Fruit fly (Drosophila melanogaster) whole organism, embryonic: Measurements from ENCODE around the gene CG6149.

ENCODE experiments used
- Awh ChIP-seq: fragments of 200-800 bp; sonication (Bioruptor generic); IDR thresholded peaks from 2 replicates; pipeline ENCODE4, ENCODE4 v1.3.6; 2022; ENCODE audit warnings: missing biosample characterization, missing genetic modification characterization
- CG10209 ChIP-seq: fragments of 200-800 bp; sonication (Bioruptor generic); optimal IDR thresholded peaks from 3 replicates; lab custom pipeline; 2017; ENCODE audit warnings: missing biosample characterization, mild to moderate bottlenecking, missing genetic modification characterization, missing genetic modification reagents
- CG11695 ChIP-seq: fragments of 200-800 bp; sonication (Bioruptor generic); IDR thresholded peaks from 3 replicates; pipeline ENCODE4 v1.3.6; 2022; ENCODE audit warnings: missing biosample characterization, missing genetic modification characterization
- CG11696 ChIP-seq: fragments of 200-800 bp; sonication (Bioruptor generic); IDR thresholded peaks from 2 replicates; pipeline ENCODE4 v1.3.6; 2022; ENCODE audit warnings: missing biosample characterization, missing genetic modification characterization
- CG12104 ChIP-seq: fragments of 200-800 bp; sonication (Bioruptor generic); optimal IDR thresholded peaks from 3 replicates; lab custom pipeline; 2016; ENCODE audit warnings: missing biosample characterization, missing genetic modification characterization
- CG12659 ChIP-seq: fragments of 200-800 bp; sonication (Bioruptor generic); optimal IDR thresholded peaks from 3 replicates; lab custom pipeline; 2017; ENCODE audit warnings: mild to moderate bottlenecking, missing biosample characterization, missing genetic modification reagents, missing genetic modification characterization
- CG13894 ChIP-seq: fragments of 200-800 bp; sonication (Bioruptor generic); optimal IDR thresholded peaks from 3 replicates; lab custom pipeline; 2018; ENCODE audit warnings: missing biosample characterization, mild to moderate bottlenecking, missing genetic modification characterization, moderate library complexity
- CG14667 ChIP-seq: fragments of 200-800 bp; sonication (Bioruptor generic); IDR thresholded peaks from 2 replicates; pipeline ENCODE4 v1.3.6; 2022; ENCODE audit warnings: missing biosample characterization, missing genetic modification characterization
- CG14710 ChIP-seq: fragments of 200-800 bp; sonication (Bioruptor generic); optimal IDR thresholded peaks from 3 replicates; lab custom pipeline; 2019; ENCODE audit warnings: missing biosample characterization, mild to moderate bottlenecking, missing genetic modification characterization, moderate library complexity
- CG15601 ChIP-seq: fragments of 200-800 bp; sonication (Bioruptor generic); optimal IDR thresholded peaks from 3 replicates; lab custom pipeline; 2019; ENCODE audit warnings: missing biosample characterization, mild to moderate bottlenecking, missing genetic modification characterization, moderate library complexity
- CG17328 ChIP-seq: fragments of 200-800 bp; sonication (Bioruptor generic); IDR thresholded peaks from 2 replicates; pipeline ENCODE4 v1.3.6; 2022; ENCODE audit warnings: missing biosample characterization, missing genetic modification characterization
- CG17361 ChIP-seq: fragments of 200-800 bp; sonication (Bioruptor generic); IDR thresholded peaks from 3 replicates; pipeline ENCODE4 v1.3.6; 2022; ENCODE audit warnings: missing biosample characterization, missing genetic modification characterization
- CG17829 ChIP-seq: fragments of 200-800 bp; optimal IDR thresholded peaks from 2 replicates; lab custom pipeline; 2019; ENCODE audit warnings: missing biosample characterization, mild to moderate bottlenecking, missing genetic modification characterization, moderate library complexity
- CG18599 ChIP-seq: fragments of 200-800 bp; sonication (Bioruptor generic); optimal IDR thresholded peaks from 3 replicates; lab custom pipeline; 2017; ENCODE audit warnings: missing biosample characterization, missing genetic modification characterization, mild to moderate bottlenecking, moderate library complexity, missing genetic modification reagents
- CG2199 ChIP-seq: fragments of 200-800 bp; sonication (Bioruptor generic); IDR thresholded peaks from 3 replicates; pipeline ENCODE4 v1.3.6; 2022; ENCODE audit warnings: missing biosample characterization, missing genetic modification characterization
- CG32532 ChIP-seq: fragments of 200-800 bp; sonication (Bioruptor generic); IDR thresholded peaks from 2 replicates; pipeline ENCODE4 v1.3.6; 2022; ENCODE audit warnings: missing biosample characterization, missing genetic modification characterization
- CG33213 ChIP-seq: fragments of 200-800 bp; sonication (Bioruptor generic); optimal IDR thresholded peaks from 3 replicates; lab custom pipeline; 2016; ENCODE audit warnings: missing biosample characterization, missing genetic modification characterization
- CG34422 ChIP-seq: fragments of 200-800 bp; sonication (Bioruptor generic); IDR thresholded peaks from 3 replicates; pipeline ENCODE4 v1.3.6; 2022; ENCODE audit warnings: missing biosample characterization, missing genetic modification characterization
- Drgx ChIP-seq: fragments of 200-800 bp; sonication (Bioruptor generic); IDR thresholded peaks from 2 replicates; pipeline ENCODE4 v1.3.6; 2022; ENCODE audit warnings: missing biosample characterization, missing genetic modification characterization
- HLH3B ChIP-seq: fragments of 200-800 bp; sonication (Bioruptor generic); IDR thresholded peaks from 2 replicates; pipeline ENCODE4 v1.3.6; 2022; ENCODE audit warnings: missing biosample characterization, missing genetic modification characterization
- Hmr ChIP-seq: fragments of 200-800 bp; sonication (Bioruptor generic); optimal IDR thresholded peaks from 3 replicates; lab custom pipeline; 2017; ENCODE audit warnings: mild to moderate bottlenecking, missing biosample characterization, missing genetic modification reagents, missing genetic modification characterization
- MTF-1 ChIP-seq: fragments of 200-800 bp; sonication (Bioruptor generic); optimal IDR thresholded peaks from 2 replicates; lab custom pipeline; 2018; ENCODE audit warnings: missing biosample characterization, mild to moderate bottlenecking, missing genetic modification characterization, borderline replicate concordance
- NC2α ChIP-seq: fragments of 200-800 bp; sonication (Bioruptor generic); optimal IDR thresholded peaks from 2 replicates; lab custom pipeline; 2016; ENCODE audit warnings: missing biosample characterization, missing genetic modification characterization
- Sin3A ChIP-seq: fragments of >200 bp; optimal IDR thresholded peaks from 2 replicates; lab custom pipeline; 2018
- Tbp ChIP-seq: fragments of >200 bp; optimal IDR thresholded peaks from 2 replicates; lab custom pipeline; 2018; ENCODE audit warnings: missing biosample characterization, missing genetic modification characterization
- Xrp1 ChIP-seq: fragments of 200-800 bp; sonication (Bioruptor generic); IDR thresholded peaks from 2 replicates; pipeline ENCODE4 v1.3.6; 2022; ENCODE audit warnings: missing biosample characterization, missing genetic modification characterization
- abd-A ChIP-seq: fragments of 200-800 bp; sonication (Bioruptor generic); optimal IDR thresholded peaks from 3 replicates; lab custom pipeline; 2019; ENCODE audit warnings: missing biosample characterization, mild to moderate bottlenecking, missing genetic modification characterization, moderate library complexity
- ase ChIP-seq: fragments of 200-800 bp; sonication (Bioruptor generic); IDR thresholded peaks from 3 replicates; pipeline ENCODE4 v1.3.6; 2022; ENCODE audit warnings: missing biosample characterization, missing genetic modification characterization
- bsh ChIP-seq, 2 experiments: fragments of 200-800 bp; sonication (Bioruptor generic); optimal IDR thresholded peaks; 2 replicates each; lab custom pipeline; 2017 to 2018; ENCODE audit warnings: mild to moderate bottlenecking in 2 of 2, missing biosample characterization in 2 of 2, missing genetic modification characterization in 2 of 2, moderate library complexity in 1 of 2
- cg ChIP-seq: fragments of 200-800 bp; sonication (Bioruptor generic); optimal IDR thresholded peaks from 3 replicates; lab custom pipeline; 2019; ENCODE audit warnings: missing biosample characterization, mild to moderate bottlenecking, missing genetic modification characterization, moderate library complexity
- dmrt99B ChIP-seq: fragments of 200-800 bp; sonication (Bioruptor generic); optimal IDR thresholded peaks from 2 replicates; lab custom pipeline; 2018; ENCODE audit warnings: missing biosample characterization, mild to moderate bottlenecking, missing genetic modification characterization, moderate library complexity
- nom ChIP-seq: fragments of 200-800 bp; sonication (Bioruptor generic); optimal IDR thresholded peaks from 2 replicates; lab custom pipeline; 2017; ENCODE audit warnings: missing biosample characterization, missing genetic modification characterization, mild to moderate bottlenecking, moderate library complexity, missing genetic modification reagents
- prd ChIP-seq, 3 experiments: fragments of >200 bp in 2 of 3; fragments of 200-800 bp in 1 of 3; sonication (Bioruptor generic) in 1 of 3; optimal IDR thresholded peaks in 2 of 3; IDR thresholded peaks in 1 of 3; 2 replicates in 2 of 3; 3 replicates in 1 of 3; pipeline versions ENCODE4 v1.3.6 to Lab custom; 2017 to 2022; ENCODE audit warnings: missing biosample characterization in 1 of 3, missing genetic modification characterization in 1 of 3
- row ChIP-seq: fragments of 200-800 bp; sonication (Bioruptor generic); IDR thresholded peaks from 3 replicates; pipeline ENCODE4 v1.3.6; 2022; ENCODE audit warnings: missing biosample characterization, missing genetic modification characterization
- schlank ChIP-seq: fragments of 200-800 bp; sonication (Bioruptor generic); optimal IDR thresholded peaks from 2 replicates; lab custom pipeline; 2018; ENCODE audit warnings: missing biosample characterization, mild to moderate bottlenecking, missing genetic modification characterization
- sd ChIP-seq: fragments of 200-800 bp; sonication (Bioruptor generic); optimal IDR thresholded peaks from 3 replicates; lab custom pipeline; 2018; ENCODE audit warnings: missing biosample characterization, mild to moderate bottlenecking, missing genetic modification characterization, moderate library complexity
- sens ChIP-seq: fragments of 200-800 bp; sonication (Bioruptor generic); peaks from one replicate; lab custom pipeline; 2016; ENCODE audit warnings: missing biosample characterization, missing genetic modification characterization
- trem ChIP-seq: fragments of 200-800 bp; optimal IDR thresholded peaks from 3 replicates; lab custom pipeline; 2019; ENCODE audit warnings: missing biosample characterization, mild to moderate bottlenecking, missing genetic modification characterization, moderate library complexity
- twi ChIP-seq: fragments of 200-800 bp; optimal IDR thresholded peaks from 2 replicates; lab custom pipeline; 2019; ENCODE audit warnings: missing biosample characterization, mild to moderate bottlenecking, missing genetic modification characterization, moderate library complexity
- vvl ChIP-seq: fragments of 200-800 bp; sonication (Bioruptor generic); IDR thresholded peaks from 2 replicates; pipeline ENCODE4 v1.3.6; 2022; ENCODE audit warnings: missing biosample characterization, missing genetic modification characterization
- wor ChIP-seq: fragments of 200-800 bp; sonication (Bioruptor generic); IDR thresholded peaks from 2 replicates; pipeline ENCODE4 v1.3.6; 2022; ENCODE audit warnings: missing biosample characterization, missing genetic modification characterization
- z ChIP-seq: fragments of 200-800 bp; sonication (Bioruptor generic); IDR thresholded peaks from 3 replicates; pipeline ENCODE4 v1.3.6; 2022; ENCODE audit warnings: missing biosample characterization, missing genetic modification characterization
- zfh1 ChIP-seq: fragments of 200-800 bp; sonication (Bioruptor generic); IDR thresholded peaks from 3 replicates; pipeline ENCODE4 v1.3.6; 2022; ENCODE audit warnings: missing biosample characterization, missing genetic modification characterization

The CG6149 gene

dm6 chr3L:11441889-11442782 is 6.9 kb upstream of the CG6149 start (continued):
- TF ChIP-seq CG32532 (GFP tag; lab: Robert Waterston, UW), result peak; percentile 55; the same call in 1 of the 2 replicates
- no peak for TF ChIP-seq CG33213 (GFP tag; lab: Kevin White, UChicago)
- TF ChIP-seq bsh (GFP tag; optimal IDR thresholded peaks at IDR 0.05; lab: Kevin White, UChicago), result peak in 1 of 2 experiments; percentile 52
- TF ChIP-seq Hmr (GFP tag; lab: Kevin White, UChicago), result peak; percentile 40
- peak; percentile 90 for TF ChIP-seq nom (GFP tag; lab: Kevin White, UChicago)
- no peak for TF ChIP-seq Sin3A (lab: Kevin White, UChicago)
- TF ChIP-seq CG17829 (tag; lab: Kevin White, UChicago), result no peak
- TF ChIP-seq vvl, result peak; percentile 17; the same call in 1 of the 2 replicates
- TF ChIP-seq schlank, result peak; percentile 38
- no peak for TF ChIP-seq CG15601 (tag; lab: Kevin White, UChicago)
- TF ChIP-seq z (GFP tag; lab: Robert Waterston, UW), result 0 out of 3 replicates have a peak, but pooled peaks have one; percentile 33
- TF ChIP-seq CG14667, result no peak
- peak; percentile 38 for TF ChIP-seq CG18599 (GFP tag; lab: Kevin White, UChicago)
- no peak for TF ChIP-seq wor (GFP tag; lab: Robert Waterston, UW)
- TF ChIP-seq MTF-1, result no peak
- TF ChIP-seq Tbp, result no peak

- TF ChIP-seq twi, result peak; percentile 97
- 0 out of 3 replicates have a peak, but pooled peaks have one; percentile 17 for TF ChIP-seq CG2199 (GFP tag; lab: Robert Waterston, UW)
- TF ChIP-seq sens (GFP tag; lab: Kevin White, UChicago), result peak; percentile 21
- no peak for TF ChIP-seq sd (tag; lab: Kevin White, UChicago)
- TF ChIP-seq CG11695 (GFP tag; lab: Robert Waterston, UW), result no peak
These were observed 5.5 kb upstream of the CG6149 start for dm6 chr3L:11440769-11441168.

dm6 chr3L:11440258-11440657 is 5.0 kb upstream of the CG6149 start:
- TF ChIP-seq abd-A (tag; lab: Kevin White, UChicago), result peak; percentile 77
- TF ChIP-seq CG2199 (GFP tag; lab: Robert Waterston, UW), result no peak
- peak; percentile 63 for TF ChIP-seq CG13894 (tag; lab: Kevin White, UChicago)
- TF ChIP-seq ase, result 0 out of 3 replicates have a peak, but pooled peaks have one; percentile 21
- 0 out of 2 replicates have a peak, but pooled peaks have one; percentile 36 for TF ChIP-seq Awh (GFP tag; lab: Robert Waterston, UW)
- 0 out of 3 replicates have a peak, but pooled peaks have one; percentile 9 for TF ChIP-seq zfh1 (GFP tag; lab: Robert Waterston, UW)
- TF ChIP-seq, all 482 proteins: peak for 5

- TF ChIP-seq Drgx (GFP tag; lab: Robert Waterston, UW), result peak; percentile 48; the same call in 1 of the 2 replicates
- TF ChIP-seq cg, result peak; percentile 3
- peak; percentile 13 for TF ChIP-seq CG14710 (tag; lab: Kevin White, UChicago)
- TF ChIP-seq Xrp1, result peak; percentile 34; the same call in 1 of the 2 replicates
- no peak for TF ChIP-seq CG34422 (GFP tag; lab: Robert Waterston, UW)
- 0 out of 2 replicates have a peak, but pooled peaks have one; percentile 12 for TF ChIP-seq CG11696 (GFP tag; lab: Robert Waterston, UW)
- TF ChIP-seq CG17328 (GFP tag; lab: Robert Waterston, UW), result peak; percentile 34; the same call in 1 of the 2 replicates
- peak; percentile 55; the same call in 2 of the 3 replicates for TF ChIP-seq row (GFP tag; lab: Robert Waterston, UW)
- no peak for TF ChIP-seq dmrt99B
- TF ChIP-seq CG12659 (GFP tag; lab: Kevin White, UChicago), result no peak
- TF ChIP-seq CG17361 (GFP tag; lab: Robert Waterston, UW), result peak; percentile 51; the same call in 2 of the 3 replicates
- no peak for TF ChIP-seq prd (optimal IDR thresholded peaks at IDR 0.05; lab: Kevin White, UChicago)
- peak; percentile 63; the same call in 2 of the 3 replicates for TF ChIP-seq prd (GFP tag; IDR thresholded peaks at IDR 0.05; lab: Robert Waterston, UW)
- TF ChIP-seq zfh1 (GFP tag; lab: Robert Waterston, UW), result peak; percentile 36; the same call in 1 of the 3 replicates
- TF ChIP-seq HLH3B (GFP tag; lab: Robert Waterston, UW), result 0 out of 2 replicates have a peak, but pooled peaks have one; percentile 22
- no peak for TF ChIP-seq NC2α
- no peak for TF ChIP-seq CG12104 (GFP tag; lab: Kevin White, UChicago)
- TF ChIP-seq CG10209, result peak; percentile 1
- TF ChIP-seq trem (tag; lab: Kevin White, UChicago), result no peak
- peak; percentile 12 for TF ChIP-seq CG17829 (tag; lab: Kevin White, UChicago)
These were observed 4.3 kb upstream of the CG6149 start for dm6 chr3L:11439570-11439969.
